Worm (Caenorhabditis elegans): ENCODE measurements around the gene Y81G3A.1.
"Not testable (repeated sequence)": the region's sequence is repeated elsewhere in the genome, so short reads cannot be mapped to it uniquely, and the experiment has no call there.

Y81G3A.1 gene

DNA sequence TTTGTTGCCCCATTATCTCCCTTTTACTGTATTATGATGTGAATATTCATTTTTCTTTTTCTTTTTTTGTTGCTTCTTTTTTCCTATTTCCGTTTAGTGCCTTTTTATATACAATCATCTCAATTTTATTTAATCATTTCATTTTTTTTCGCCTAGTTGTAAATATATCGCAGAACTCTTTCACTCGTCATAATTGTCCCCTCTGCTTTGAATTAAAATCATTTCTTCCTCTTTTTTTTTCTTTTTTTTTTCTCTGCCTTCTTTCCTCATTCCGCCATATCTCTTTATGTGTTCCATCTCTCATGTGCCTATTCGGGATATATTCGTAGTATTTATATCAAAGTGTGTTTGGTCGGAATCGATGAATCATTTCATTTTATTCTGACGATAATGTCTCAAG lies 7.4 kb upstream of the Y81G3A.1 start, which contains the start of gene Y81G3A.4:
Y81G3A.4 (plus strand) TSS at position 301 of the 400 bp plus-strand sequence.
- TF ChIP-seq pha-4 (tag; optimal IDR thresholded peaks at IDR 0.05) (no peak), nfya-1 (tag; optimal IDR thresholded peaks at IDR 0.05; ENCODE audit: insufficient read depth) (no peak), egl-5 (tag; optimal IDR thresholded peaks at IDR 0.05) (no peak), ceh-82 (tag; optimal IDR thresholded peaks at IDR 0.05) (no peak), egl-27 (tag; optimal IDR thresholded peaks at IDR 0.05) (no peak), pqm-1 (tag; optimal IDR thresholded peaks at IDR 0.05) (no peak), lin-39 (tag; optimal IDR thresholded peaks at IDR 0.05) (no peak), daf-12 (tag; optimal IDR thresholded peaks at IDR 0.05) (no peak), aly-2 (tag; optimal IDR thresholded peaks at IDR 0.05) (no peak), elt-2 (tag; optimal IDR thresholded peaks at IDR 0.05) (no peak), nhr-11 (tag; optimal IDR thresholded peaks at IDR 0.05) (no peak), skn-1 (tag; optimal IDR thresholded peaks at IDR 0.05) (no peak), ZK546.5 (tag; optimal IDR thresholded peaks at IDR 0.05) (no peak), mml-1 (tag; optimal IDR thresholded peaks at IDR 0.05) (no peak), snpc-4 (tag; optimal IDR thresholded peaks at IDR 0.05) (no peak), fos-1 (tag; optimal IDR thresholded peaks at IDR 0.05) (no peak), nhr-76 (tag; optimal IDR thresholded peaks at IDR 0.05) (no peak), ztf-4 (tag; optimal IDR thresholded peaks at IDR 0.05) (no peak)

DNA sequence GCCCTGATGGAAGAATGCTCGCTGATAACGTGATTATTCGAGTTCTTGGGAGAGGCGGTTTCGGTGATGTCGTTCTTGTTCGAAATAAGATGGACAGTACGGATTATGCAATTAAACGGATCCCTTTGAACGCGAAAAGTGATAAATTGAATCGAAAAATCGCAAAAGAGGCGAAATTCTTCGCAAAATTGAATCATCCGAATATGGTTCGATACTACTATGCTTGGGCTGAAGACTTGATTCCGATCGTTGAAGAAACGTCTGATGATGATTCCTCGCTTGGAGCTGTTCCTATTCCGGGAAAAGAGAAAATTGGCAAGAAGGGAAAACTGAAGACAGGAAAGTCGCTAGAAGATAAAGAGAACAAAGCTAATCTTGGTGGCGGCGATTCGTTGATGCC lies 2.2 kb upstream of the Y81G3A.1 start:
- no peak for TF ChIP-seq fkh-10 (GFP tag; optimal IDR thresholded peaks at IDR 0.05)
- TF ChIP-seq nhr-237 (tag; optimal IDR thresholded peaks at IDR 0.05), result no peak
- no peak for TF ChIP-seq jun-1 (tag; optimal IDR thresholded peaks at IDR 0.05)
- TF ChIP-seq elt-1 (tag; optimal IDR thresholded peaks at IDR 0.05), result no peak
- no peak for TF ChIP-seq elt-3 (tag; optimal IDR thresholded peaks at IDR 0.05)
- no peak for TF ChIP-seq nhr-12 (tag; optimal IDR thresholded peaks at IDR 0.05)
- no peak for TF ChIP-seq pha-4 (tag; optimal IDR thresholded peaks at IDR 0.05)
- no peak for TF ChIP-seq ama-1 (optimal IDR thresholded peaks at IDR 0.05)
- TF ChIP-seq tbx-2 (tag; optimal IDR thresholded peaks at IDR 0.05), result no peak
- TF ChIP-seq aly-2 (tag; optimal IDR thresholded peaks at IDR 0.05), result no peak
- TF ChIP-seq nhr-23 (tag; optimal IDR thresholded peaks at IDR 0.05), result no peak
- no peak for TF ChIP-seq mdl-1 (tag; optimal IDR thresholded peaks at IDR 0.05)
- no peak for TF ChIP-seq ZK546.5 (tag; optimal IDR thresholded peaks at IDR 0.05)
- TF ChIP-seq mml-1 (tag; optimal IDR thresholded peaks at IDR 0.05), result no peak
- TF ChIP-seq daf-12 (tag; optimal IDR thresholded peaks at IDR 0.05), result no peak
- TF ChIP-seq sea-2 (GFP tag; optimal IDR thresholded peaks at IDR 0.05), result no peak
- no peak for TF ChIP-seq ceh-16 (tag; optimal IDR thresholded peaks at IDR 0.05)
- TF ChIP-seq pqm-1 (tag; optimal IDR thresholded peaks at IDR 0.05), result no peak
- no peak for TF ChIP-seq elt-2 (tag; optimal IDR thresholded peaks at IDR 0.05)
- TF ChIP-seq nhr-28 (tag; optimal IDR thresholded peaks at IDR 0.05), result no peak

- not testable (repeated sequence) for TF ChIP-seq unc-39, lsy-12, aly-2 (tag; optimal IDR thresholded peaks at IDR 0.05)
These were observed 1.3 kb downstream of the Y81G3A.1 start, which contains the start of gene Y81G3A.6 for ce11 chrII:13082403-13082802. Y81G3A.6 (minus strand) TSS chrII:13082503.

- TF ChIP-seq unc-62 (GFP tag; optimal IDR thresholded peaks at IDR 0.05); ZK546.5 (tag; optimal IDR thresholded peaks at IDR 0.05); jun-1 (tag; optimal IDR thresholded peaks at IDR 0.05): not testable (repeated sequence)
These were observed 3.1 kb downstream of the Y81G3A.1 start, which contains the start of gene Y81G3A.2 for ce11 chrII:13080607-13081006. Y81G3A.2 (plus strand) TSS chrII:13080907.

ce11 chrII:13078848-13079428 lies 4.8 kb downstream of the Y81G3A.1 start, which contains the start of gene F42G4.6:
F42G4.6 (plus strand) TSS chrII:13079378.
- TF ChIP-seq lin-39 (tag; optimal IDR thresholded peaks at IDR 0.05) (no peak), pqm-1 (tag; optimal IDR thresholded peaks at IDR 0.05) (peak; percentile 83), elt-2 (tag; optimal IDR thresholded peaks at IDR 0.05) (peak; percentile 95), pha-4 (tag; optimal IDR thresholded peaks at IDR 0.05) (peak; percentile 61)
